Worm (Caenorhabditis elegans): ENCODE measurements around the gene T05G5.4.

The T05G5.4 gene

ce11 chrIII:9776323-9776722, 27.6 kb downstream of the T05G5.4 start, which contains the start of gene usp-46:
usp-46 (plus strand) TSS chrIII:9776623.
- TF ChIP-seq hmg-4 (GFP tag; optimal IDR thresholded peaks at IDR 0.05) (no peak), tra-4 (tag; optimal IDR thresholded peaks at IDR 0.05) (no peak), pes-1 (GFP tag; IDR thresholded peaks at IDR 0.05) (no peak), ceh-13 (GFP tag; optimal IDR thresholded peaks at IDR 0.05) (no peak), sea-1 (GFP tag; conservative IDR thresholded peaks at IDR 0.05) (no peak), scrt-1 (GFP tag; IDR thresholded peaks at IDR 0.05) (no peak), hnd-1 (tag; optimal IDR thresholded peaks at IDR 0.05) (no peak), tbx-11 (GFP tag; IDR thresholded peaks at IDR 0.05) (no peak), tbx-37 (GFP tag; conservative IDR thresholded peaks at IDR 0.05) (no peak), F13C5.2 (tag; optimal IDR thresholded peaks at IDR 0.05) (no peak), flt-1 (GFP tag; IDR thresholded peaks at IDR 0.05) (no peak)

ce11 chrIII:9779080-9779479, 30.3 kb downstream of the T05G5.4 start:
- TF ChIP-seq flt-1 (GFP tag; IDR thresholded peaks at IDR 0.05) (no peak), F13C5.2 (tag; optimal IDR thresholded peaks at IDR 0.05) (no peak), hmg-4 (GFP tag; optimal IDR thresholded peaks at IDR 0.05) (no peak), hnd-1 (tag; optimal IDR thresholded peaks at IDR 0.05) (no peak), hmbx-1 (tag; optimal IDR thresholded peaks at IDR 0.05) (no peak), ama-1 (optimal IDR thresholded peaks at IDR 0.05) (no peak), ceh-13 (GFP tag; optimal IDR thresholded peaks at IDR 0.05) (no peak), ets-7 (tag; optimal IDR thresholded peaks at IDR 0.05) (no peak), sea-1 (GFP tag; conservative IDR thresholded peaks at IDR 0.05) (no peak), ceh-36 (tag; optimal IDR thresholded peaks at IDR 0.05) (no peak), B0310.2 (tag; optimal IDR thresholded peaks at IDR 0.05) (no peak), aly-1 (tag; optimal IDR thresholded peaks at IDR 0.05) (no peak), tbx-11 (GFP tag; IDR thresholded peaks at IDR 0.05) (no peak), tra-4 (tag; optimal IDR thresholded peaks at IDR 0.05) (no peak), tbx-37 (GFP tag; conservative IDR thresholded peaks at IDR 0.05) (no peak), scrt-1 (GFP tag; IDR thresholded peaks at IDR 0.05) (no peak), pes-1 (GFP tag; IDR thresholded peaks at IDR 0.05) (no peak)

ce11 chrIII:9780254-9780653, 31.5 kb downstream of the T05G5.4 start, which contains the start of gene sqv-3:
sqv-3 (minus strand) TSS chrIII:9780354.
- no peak for TF ChIP-seq F13C5.2 (tag; optimal IDR thresholded peaks at IDR 0.05)
- TF ChIP-seq pes-1 (GFP tag; IDR thresholded peaks at IDR 0.05): no peak
- no peak for TF ChIP-seq ceh-36 (tag; optimal IDR thresholded peaks at IDR 0.05)
- TF ChIP-seq scrt-1 (GFP tag; IDR thresholded peaks at IDR 0.05): no peak
- no peak for TF ChIP-seq ets-7 (tag; optimal IDR thresholded peaks at IDR 0.05)
- no peak for TF ChIP-seq B0310.2 (tag; optimal IDR thresholded peaks at IDR 0.05)
- no peak for TF ChIP-seq tbx-37 (GFP tag; conservative IDR thresholded peaks at IDR 0.05)
- TF ChIP-seq flt-1 (GFP tag; IDR thresholded peaks at IDR 0.05): no peak
- TF ChIP-seq hmg-4 (GFP tag; optimal IDR thresholded peaks at IDR 0.05): no peak
- TF ChIP-seq hmbx-1 (tag; optimal IDR thresholded peaks at IDR 0.05): no peak
- no peak for TF ChIP-seq aly-1 (tag; optimal IDR thresholded peaks at IDR 0.05)
- no peak for TF ChIP-seq tra-4 (tag; optimal IDR thresholded peaks at IDR 0.05)

ce11 chrIII:9780665-9781304, 32.1 kb downstream of the T05G5.4 start, which contains the start of gene vha-1:
vha-1 (plus strand) TSS chrIII:9781254.
- TF ChIP-seq aly-1 (tag; optimal IDR thresholded peaks at IDR 0.05) (no peak), hmg-4 (GFP tag; optimal IDR thresholded peaks at IDR 0.05) (no peak), F13C5.2 (tag; optimal IDR thresholded peaks at IDR 0.05) (peak; percentile 54), tbx-37 (GFP tag; conservative IDR thresholded peaks at IDR 0.05) (no peak), sea-1 (GFP tag; conservative IDR thresholded peaks at IDR 0.05) (0 out of 2 replicates have a peak, but pooled peaks have one; percentile 58), tbx-11 (GFP tag; IDR thresholded peaks at IDR 0.05) (no peak), ceh-13 (GFP tag; optimal IDR thresholded peaks at IDR 0.05) (no peak), hmbx-1 (tag; optimal IDR thresholded peaks at IDR 0.05) (no peak), pes-1 (GFP tag; IDR thresholded peaks at IDR 0.05) (0 out of 2 replicates have a peak, but pooled peaks have one; percentile 31), scrt-1 (GFP tag; IDR thresholded peaks at IDR 0.05) (no peak), tra-4 (tag; optimal IDR thresholded peaks at IDR 0.05) (no peak), flt-1 (GFP tag; IDR thresholded peaks at IDR 0.05) (no peak)

- no peak for TF ChIP-seq tbx-11 (GFP tag; IDR thresholded peaks at IDR 0.05)
- TF ChIP-seq ama-1 (optimal IDR thresholded peaks at IDR 0.05): peak; percentile 27
These were observed 33.3 kb downstream of the T05G5.4 start, which contains the start of gene vha-2 for ce11 chrIII:9782011-9782436. vha-2 (plus strand) TSS chrIII:9782164.

- TF ChIP-seq F13C5.2 (tag; optimal IDR thresholded peaks at IDR 0.05): no peak
- TF ChIP-seq sea-1 (GFP tag; conservative IDR thresholded peaks at IDR 0.05): no peak
- no peak for TF ChIP-seq tra-4 (tag; optimal IDR thresholded peaks at IDR 0.05)
- TF ChIP-seq ets-7 (tag; optimal IDR thresholded peaks at IDR 0.05): no peak
- TF ChIP-seq aly-1 (tag; optimal IDR thresholded peaks at IDR 0.05): no peak
- no peak for TF ChIP-seq ama-1 (optimal IDR thresholded peaks at IDR 0.05)
- no peak for TF ChIP-seq ceh-36 (tag; optimal IDR thresholded peaks at IDR 0.05)
- TF ChIP-seq tbx-11 (GFP tag; IDR thresholded peaks at IDR 0.05): no peak
- TF ChIP-seq ceh-13 (GFP tag; optimal IDR thresholded peaks at IDR 0.05): no peak
- TF ChIP-seq scrt-1 (GFP tag; IDR thresholded peaks at IDR 0.05): no peak
- no peak for TF ChIP-seq hnd-1 (tag; optimal IDR thresholded peaks at IDR 0.05)
- TF ChIP-seq tbx-37 (GFP tag; conservative IDR thresholded peaks at IDR 0.05): no peak
These were observed 33.8 kb downstream of the T05G5.4 start, which contains the start of gene R10E11.6 for ce11 chrIII:9782483-9783081. R10E11.6 (plus strand) TSS chrIII:9783006.

ce11 chrIII:9783133-9783590, 34.4 kb downstream of the T05G5.4 start:
- TF ChIP-seq aly-1 (tag; optimal IDR thresholded peaks at IDR 0.05): no peak
- TF ChIP-seq ama-1 (optimal IDR thresholded peaks at IDR 0.05): no peak
- no peak for TF ChIP-seq B0310.2 (tag; optimal IDR thresholded peaks at IDR 0.05)
- TF ChIP-seq tbx-37 (GFP tag; conservative IDR thresholded peaks at IDR 0.05): no peak
- TF ChIP-seq hnd-1 (tag; optimal IDR thresholded peaks at IDR 0.05): no peak
- no peak for TF ChIP-seq hmg-4 (GFP tag; optimal IDR thresholded peaks at IDR 0.05)
- no peak for TF ChIP-seq pes-1 (GFP tag; IDR thresholded peaks at IDR 0.05)
- TF ChIP-seq F13C5.2 (tag; optimal IDR thresholded peaks at IDR 0.05): no peak
- no peak for TF ChIP-seq sea-1 (GFP tag; conservative IDR thresholded peaks at IDR 0.05)
- TF ChIP-seq scrt-1 (GFP tag; IDR thresholded peaks at IDR 0.05): no peak
- TF ChIP-seq ets-7 (tag; optimal IDR thresholded peaks at IDR 0.05): no peak
- no peak for TF ChIP-seq flt-1 (GFP tag; IDR thresholded peaks at IDR 0.05)
- TF ChIP-seq tbx-11 (GFP tag; IDR thresholded peaks at IDR 0.05): no peak
- no peak for TF ChIP-seq ceh-13 (GFP tag; optimal IDR thresholded peaks at IDR 0.05)
- TF ChIP-seq ceh-36 (tag; optimal IDR thresholded peaks at IDR 0.05): no peak
- TF ChIP-seq tra-4 (tag; optimal IDR thresholded peaks at IDR 0.05): no peak
- no peak for TF ChIP-seq hmbx-1 (tag; optimal IDR thresholded peaks at IDR 0.05)

Measured in whole organism, early embryonic.